Worm (Caenorhabditis elegans): Measurements from ENCODE around the gene R02F2.6.

R02F2.6 gene

DNA sequence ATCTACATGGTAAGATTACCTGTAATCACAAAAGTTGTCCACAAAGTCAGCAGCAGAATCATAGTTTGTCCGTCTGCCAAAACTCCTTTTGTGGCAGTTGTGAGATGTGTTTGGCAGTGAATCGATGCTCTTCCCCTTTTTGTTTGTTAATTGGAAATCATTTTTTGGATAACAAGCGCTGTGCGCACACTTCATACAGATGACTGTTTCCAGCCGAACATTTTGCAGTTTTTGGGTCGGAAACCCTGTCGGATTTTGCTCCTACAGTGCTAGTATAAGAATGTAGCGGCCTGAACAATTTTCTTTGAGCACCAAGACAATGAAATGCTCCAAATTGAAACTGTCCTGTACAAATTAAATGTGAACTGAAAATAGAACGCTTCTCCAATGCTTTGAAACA, 29.9 kb upstream of the R02F2.6 start, which contains the start of gene D1044.7:
Gene D1044.7 (minus strand): TSS at position 101 of the 400 bp plus-strand sequence.
- TF ChIP-seq ceh-20 (GFP tag; IDR thresholded peaks at IDR 0.05) (no peak), nhr-42 (GFP tag; IDR thresholded peaks at IDR 0.05) (no peak), mep-1 (tag; optimal IDR thresholded peaks at IDR 0.05) (no peak), arid-1 (GFP tag; conservative IDR thresholded peaks at IDR 0.05) (no peak), ZK337.2 (GFP tag; IDR thresholded peaks at IDR 0.05) (no peak), Y48G9A.11 (GFP tag; IDR thresholded peaks at IDR 0.05) (no peak), ama-1 (optimal IDR thresholded peaks at IDR 0.05) (no peak), unc-62 (GFP tag; optimal IDR thresholded peaks at IDR 0.05 in 1 of 2) (peak in 1 of 2 experiments; percentile 63), unc-62 (tag; optimal IDR thresholded peaks at IDR 0.05) (no peak)

ce11 chrIII:5506936-5507335, 28.2 kb upstream of the R02F2.6 start:
- TF ChIP-seq dve-1 (tag; optimal IDR thresholded peaks at IDR 0.05; ENCODE audit: insufficient read depth), result no peak

DNA sequence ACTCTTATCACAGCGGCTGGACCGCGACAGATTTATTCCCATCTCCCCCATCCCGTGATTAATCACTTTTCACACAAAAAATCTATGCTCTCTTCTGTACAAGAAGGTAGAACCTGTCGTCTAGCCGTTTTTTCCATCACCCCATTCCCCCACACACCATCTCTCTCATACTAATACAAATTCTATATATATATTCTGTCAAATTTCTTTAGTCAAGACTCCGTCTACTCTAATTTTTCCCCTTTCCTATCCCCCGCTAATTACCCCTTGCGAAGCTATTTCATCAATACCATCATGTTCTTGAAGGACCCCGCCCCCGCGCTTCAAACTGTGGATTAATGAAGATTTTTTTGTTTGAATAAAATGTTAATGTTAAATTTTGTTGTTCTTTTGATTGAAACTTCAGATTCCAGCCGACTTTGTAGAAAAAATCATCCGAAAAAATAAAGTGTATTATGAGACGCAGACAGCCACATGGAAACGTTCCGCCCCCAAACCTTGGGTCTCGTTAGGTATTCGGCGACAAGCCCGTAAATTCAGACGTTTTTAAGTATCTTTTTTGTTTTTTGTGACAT, 27.4 kb upstream of the R02F2.6 start:
- TF ChIP-seq mdl-1 (tag; optimal IDR thresholded peaks at IDR 0.05) (peak in 1 of 2 experiments; percentile 18), nhr-42 (GFP tag; IDR thresholded peaks at IDR 0.05) (peak; percentile 27; the same call in 1 of the 2 replicates), T26A8.4 (GFP tag; IDR thresholded peaks at IDR 0.05) (peak; percentile 76), hlh-11 (tag; optimal IDR thresholded peaks at IDR 0.05) (peak; percentile 18), daf-16 (GFP tag; optimal IDR thresholded peaks at IDR 0.05) (no peak), daf-16 (tag; optimal IDR thresholded peaks at IDR 0.05) (peak; percentile 32), nhr-102 (tag; optimal IDR thresholded peaks at IDR 0.05) (peak; percentile 44), aha-1 (tag) (peak; percentile 99), dmd-8 (GFP tag; IDR thresholded peaks at IDR 0.05) (0 out of 2 replicates have a peak, but pooled peaks have one; percentile 33), mep-1 (tag; optimal IDR thresholded peaks at IDR 0.05) (peak; percentile 11), ama-1 (optimal IDR thresholded peaks at IDR 0.05) (peak; percentile 86), dmd-9 (GFP tag; IDR thresholded peaks at IDR 0.05) (peak; percentile 50; the same call in 1 of the 2 replicates), lim-7 (GFP tag; IDR thresholded peaks at IDR 0.05) (peak; percentile 43; the same call in 1 of the 2 replicates), unc-39 (tag; optimal IDR thresholded peaks at IDR 0.05) (no peak), hlh-30 (tag; optimal IDR thresholded peaks at IDR 0.05; ENCODE audit: insufficient read depth) (peak; percentile 44), arid-1 (GFP tag; conservative IDR thresholded peaks at IDR 0.05) (peak; percentile 53; the same call in 1 of the 2 replicates), php-3 (GFP tag; IDR thresholded peaks at IDR 0.05) (peak; percentile 38), tra-1 (GFP tag; IDR thresholded peaks at IDR 0.05) (0 out of 2 replicates have a peak, but pooled peaks have one; percentile 51), rbr-2 (tag; optimal IDR thresholded peaks at IDR 0.05) (peak; percentile 4), nhr-10 (tag; optimal IDR thresholded peaks at IDR 0.05) (peak; percentile 76), ceh-44 (GFP tag; IDR thresholded peaks at IDR 0.05) (no peak), zfp-3 (GFP tag; conservative IDR thresholded peaks at IDR 0.05) (peak; percentile 88; the same call in 1 of the 2 replicates), saeg-2 (GFP tag; IDR thresholded peaks at IDR 0.05) (0 out of 2 replicates have a peak, but pooled peaks have one; percentile 11), lir-3 (tag; optimal IDR thresholded peaks at IDR 0.05) (no peak), daf-19 (GFP tag; conservative IDR thresholded peaks at IDR 0.05) (no peak), gei-8 (GFP tag; optimal IDR thresholded peaks at IDR 0.05) (no peak), lin-13 (GFP tag; optimal IDR thresholded peaks at IDR 0.05) (peak; percentile 61), lsy-2 (tag; optimal IDR thresholded peaks at IDR 0.05) (peak in 1 of 2 experiments; percentile 52), aly-2 (tag; optimal IDR thresholded peaks at IDR 0.05) (no peak), T20F7.1 (GFP tag; optimal IDR thresholded peaks at IDR 0.05) (peak; percentile 67), zip-11 (GFP tag; IDR thresholded peaks at IDR 0.05) (no peak), unc-130 (GFP tag; optimal IDR thresholded peaks at IDR 0.05) (no peak), mes-2 (tag; optimal IDR thresholded peaks at IDR 0.05; ENCODE audit: poor library complexity, severe bottlenecking) (peak; percentile 32), nhr-111 (GFP tag; optimal IDR thresholded peaks at IDR 0.05) (peak; percentile 50), sdz-12 (GFP tag; optimal IDR thresholded peaks at IDR 0.05) (peak; percentile 10), nhr-76 (tag; optimal IDR thresholded peaks at IDR 0.05) (no peak), dmd-6 (GFP tag; IDR thresholded peaks at IDR 0.05) (peak; percentile 7; the same call in 1 of the 2 replicates)
